Fruit fly (Drosophila melanogaster) whole organism, pupa: ENCODE data around the gene euc.

Source experiments
- CG10348 ChIP-seq: fragments of 200-800 bp; sonication (Bioruptor generic); IDR thresholded peaks from 2 replicates; pipeline ENCODE4 v1.3.6; 2022; ENCODE audit warnings: missing biosample characterization, missing genetic modification characterization
- CG12605 ChIP-seq: fragments of 200-800 bp; sonication (Bioruptor generic); IDR thresholded peaks from 2 replicates; pipeline ENCODE4 v1.3.6; 2022; ENCODE audit warnings: missing biosample characterization, missing genetic modification characterization
- CG13204 ChIP-seq: fragments of 200-800 bp; sonication (Bioruptor generic); optimal IDR thresholded peaks from 2 replicates; lab custom pipeline; 2018; ENCODE audit warnings: missing biosample characterization, mild to moderate bottlenecking, missing genetic modification characterization, moderate library complexity
- CG14655 ChIP-seq: fragments of 200-800 bp; sonication (Bioruptor generic); optimal IDR thresholded peaks from 3 replicates; lab custom pipeline; 2017; ENCODE audit warnings: mild to moderate bottlenecking, missing biosample characterization, missing genetic modification reagents, missing genetic modification characterization
- CG15710 ChIP-seq: fragments of 200-800 bp; sonication (Bioruptor generic); optimal IDR thresholded peaks from 2 replicates; lab custom pipeline; 2018; ENCODE audit warnings: missing biosample characterization, mild to moderate bottlenecking, missing genetic modification characterization, moderate library complexity
- CG17806 ChIP-seq: fragments of 200-800 bp; sonication (Bioruptor generic); optimal IDR thresholded peaks from 2 replicates; lab custom pipeline; 2018; ENCODE audit warnings: missing biosample characterization, mild to moderate bottlenecking, missing genetic modification characterization, moderate library complexity
- CG32121 ChIP-seq: fragments of 200-800 bp; sonication (Bioruptor generic); IDR thresholded peaks from 2 replicates; pipeline ENCODE4 v1.3.6; 2022; ENCODE audit warnings: missing biosample characterization, missing genetic modification characterization
- CG34367 ChIP-seq: fragments of 200-800 bp; sonication (Bioruptor generic); optimal IDR thresholded peaks from 2 replicates; lab custom pipeline; 2018; ENCODE audit warnings: missing biosample characterization, mild to moderate bottlenecking, missing genetic modification characterization
- CG4496 ChIP-seq: fragments of 200-800 bp; sonication (Bioruptor generic); IDR thresholded peaks from 3 replicates; pipeline ENCODE4 v1.3.6; 2022; ENCODE audit warnings: missing biosample characterization, missing genetic modification characterization
- CG8159 ChIP-seq: fragments of 200-800 bp; sonication (Bioruptor generic); optimal IDR thresholded peaks from 3 replicates; lab custom pipeline; 2018; ENCODE audit warnings: missing biosample characterization, mild to moderate bottlenecking, missing genetic modification characterization, moderate library complexity
- CG8301 ChIP-seq: fragments of 200-800 bp; sonication (Bioruptor generic); optimal IDR thresholded peaks from 2 replicates; lab custom pipeline; 2018; ENCODE audit warnings: missing biosample characterization, mild to moderate bottlenecking, missing genetic modification characterization
- CG9948 ChIP-seq: fragments of 200-800 bp; sonication (Bioruptor generic); optimal IDR thresholded peaks from 2 replicates; lab custom pipeline; 2018; ENCODE audit warnings: missing biosample characterization, mild to moderate bottlenecking, missing genetic modification characterization, moderate library complexity
- D1 ChIP-seq: fragments of 200-800 bp; sonication (Bioruptor generic); optimal IDR thresholded peaks from 2 replicates; lab custom pipeline; 2018; ENCODE audit warnings: missing biosample characterization, mild to moderate bottlenecking, missing genetic modification characterization, moderate library complexity
- EcR ChIP-seq: fragments of 200-800 bp; sonication (Bioruptor generic); optimal IDR thresholded peaks from 3 replicates; lab custom pipeline; 2019; ENCODE audit warnings: missing biosample characterization, missing genetic modification characterization, mild to moderate bottlenecking, moderate library complexity, missing genetic modification reagents
- Ets98B ChIP-seq: fragments of 200-800 bp; sonication (Bioruptor generic); IDR thresholded peaks from 2 replicates; pipeline ENCODE4 v1.3.6; 2022; ENCODE audit warnings: missing biosample characterization, missing genetic modification characterization
- Pif1A ChIP-seq: fragments of 200-800 bp; sonication (Bioruptor generic); optimal IDR thresholded peaks from 3 replicates; lab custom pipeline; 2016; ENCODE audit warnings: missing biosample characterization, missing genetic modification characterization
- Pif1B ChIP-seq: fragments of 200-800 bp; sonication (Bioruptor generic); optimal IDR thresholded peaks from 3 replicates; lab custom pipeline; 2016; ENCODE audit warnings: missing biosample characterization, missing genetic modification characterization
- Snoo ChIP-seq: fragments of 200-800 bp; sonication (Bioruptor generic); optimal IDR thresholded peaks from 3 replicates; lab custom pipeline; 2017; ENCODE audit warnings: missing biosample characterization, mild to moderate bottlenecking, missing genetic modification characterization, inconsistent platforms
- fd96Ca ChIP-seq: fragments of 200-800 bp; sonication (Bioruptor generic); IDR thresholded peaks from 3 replicates; pipeline ENCODE4 v1.3.6; 2022; ENCODE audit warnings: missing biosample characterization, missing genetic modification characterization
- gl ChIP-seq: fragments of 200-800 bp; sonication (Bioruptor generic); optimal IDR thresholded peaks from 2 replicates; lab custom pipeline; 2018; ENCODE audit warnings: missing biosample characterization, mild to moderate bottlenecking, missing genetic modification characterization
- rn ChIP-seq: fragments of 200-800 bp; sonication (Bioruptor generic); IDR thresholded peaks from 2 replicates; pipeline ENCODE4 v1.3.6; 2022; ENCODE audit warnings: missing biosample characterization, missing genetic modification characterization

euc gene

DNA sequence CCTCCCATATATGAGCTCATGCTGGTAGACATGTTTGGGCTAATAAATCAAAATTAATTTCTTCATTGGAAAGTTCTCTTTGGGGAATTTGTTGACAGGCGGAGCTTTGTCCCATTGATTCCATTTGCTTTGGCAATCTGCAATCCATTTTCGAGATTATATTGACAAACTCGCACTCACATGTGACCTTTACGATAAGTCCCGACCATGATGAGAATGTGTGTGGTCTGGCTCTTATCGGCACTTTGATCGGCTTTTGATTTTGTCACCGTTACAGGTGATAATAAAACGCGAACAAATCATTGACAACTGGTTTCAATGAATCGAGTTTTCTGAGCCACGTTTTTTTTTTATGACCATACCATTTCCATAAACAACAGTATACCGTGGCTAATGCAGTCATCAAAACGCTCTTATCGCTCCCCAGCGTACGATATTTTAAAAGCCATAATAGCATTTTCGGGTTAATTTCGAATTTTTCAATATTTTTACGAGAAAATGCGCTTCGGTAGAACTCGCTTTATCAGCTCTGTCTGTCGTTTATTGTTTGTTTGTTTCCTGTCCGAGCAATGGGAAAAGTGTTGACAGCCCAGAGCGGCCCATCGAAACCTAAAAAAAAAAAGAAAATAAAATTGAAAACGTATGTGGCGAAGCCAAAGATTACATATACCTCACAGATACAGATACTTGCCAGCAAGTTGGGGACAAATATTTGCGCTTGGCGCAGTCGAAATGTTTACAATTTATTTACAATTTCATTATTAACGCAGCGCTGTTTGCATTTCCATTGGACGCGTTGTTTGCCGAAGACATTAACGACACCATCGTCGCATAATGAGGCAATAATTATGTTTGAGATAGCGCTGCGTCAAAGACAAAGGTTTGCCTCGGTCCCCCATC lies 19.0 kb upstream of the euc start:
- peak; percentile 12 for TF ChIP-seq CG13204 (GFP tag; lab: Kevin White, UChicago)
- no peak for TF ChIP-seq fd96Ca (GFP tag; lab: Robert Waterston, UW)

DNA sequence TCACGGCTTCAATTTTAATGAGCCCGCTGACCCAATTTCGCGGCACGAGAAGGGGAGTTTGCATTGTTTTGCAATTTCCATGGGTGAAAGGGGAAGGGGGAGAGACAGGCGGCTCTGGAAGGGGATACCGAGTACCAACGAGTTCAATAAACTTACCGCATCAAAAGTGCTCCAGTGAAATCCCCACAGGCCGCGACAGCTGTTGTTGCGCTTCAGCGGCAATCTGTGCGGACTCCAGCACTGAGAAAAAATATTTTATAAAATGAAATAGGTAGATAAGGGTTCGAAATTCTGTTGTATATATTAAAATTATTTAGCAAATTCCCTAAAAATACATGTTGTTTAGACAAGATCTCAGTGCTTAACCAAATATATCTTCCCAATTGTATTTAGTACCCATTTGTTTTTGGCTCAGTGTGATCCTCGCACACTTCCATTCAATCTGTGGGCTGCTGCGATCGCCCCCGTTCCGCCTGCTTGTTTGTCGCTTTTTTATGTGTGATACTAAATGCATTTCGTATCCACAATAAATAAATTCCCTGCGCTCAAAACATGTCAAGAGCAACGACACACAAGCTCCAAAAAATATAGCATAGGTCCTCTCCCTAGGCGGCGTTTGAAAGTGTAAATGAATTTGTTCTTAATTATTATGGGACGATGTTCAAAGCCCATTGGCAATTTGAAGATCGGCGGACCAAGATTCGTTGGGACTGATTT lies 17.1 kb upstream of the euc start:
- TF ChIP-seq CG12605 (GFP tag; lab: Robert Waterston, UW) (peak; percentile 86), CG4496 (GFP tag; lab: Robert Waterston, UW) (peak; percentile 93), Ets98B (peak; percentile 89), Snoo (peak; percentile 87), D1 (tag; lab: Kevin White, UChicago) (peak; percentile 73), CG8301 (tag; lab: Kevin White, UChicago) (peak; percentile 88), fd96Ca (GFP tag; lab: Robert Waterston, UW) (peak; percentile 76), CG8159 (peak; percentile 93), rn (peak; percentile 73), CG9948 (tag; lab: Kevin White, UChicago) (peak; percentile 88), CG17806 (tag; lab: Kevin White, UChicago) (peak; percentile 91), CG10348 (GFP tag; lab: Robert Waterston, UW) (0 out of 2 replicates have a peak, but pooled peaks have one; percentile 21), gl (tag; lab: Kevin White, UChicago) (peak; percentile 69), Pif1B (peak; percentile 86), CG15710 (tag; lab: Kevin White, UChicago) (peak; percentile 91), CG14655 (GFP tag; lab: Kevin White, UChicago) (peak; percentile 88), CG34367 (tag; lab: Kevin White, UChicago) (peak; percentile 82), Pif1A (peak; percentile 94), CG32121 (peak; percentile 85), EcR (GFP tag; lab: Kevin White, UChicago) (peak; percentile 96), CG13204 (GFP tag; lab: Kevin White, UChicago) (peak; percentile 72)

DNA sequence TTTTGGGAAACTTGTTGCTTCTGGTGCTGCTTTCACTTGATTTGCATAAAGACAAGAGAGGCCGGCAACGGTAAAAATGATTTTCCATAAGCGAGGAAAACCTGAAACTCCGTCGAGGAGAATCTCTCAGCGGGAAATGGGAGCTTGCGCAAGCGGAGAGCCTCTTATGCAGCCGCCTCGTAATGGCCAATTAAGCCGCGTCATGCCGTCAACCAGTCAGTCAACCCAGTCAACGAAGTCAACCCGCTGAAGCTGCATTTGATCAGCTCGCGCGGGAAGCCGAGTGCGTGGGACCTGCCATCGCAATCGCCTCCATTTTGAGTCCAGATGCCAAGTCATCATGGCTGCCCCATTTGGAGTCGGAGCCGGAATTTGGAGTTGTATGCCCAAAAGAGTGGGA lies 14.6 kb upstream of the euc start:
- TF ChIP-seq CG4496 (GFP tag; lab: Robert Waterston, UW) (0 out of 3 replicates have a peak, but pooled peaks have one; percentile 47), CG9948 (tag; lab: Kevin White, UChicago) (no peak), fd96Ca (GFP tag; lab: Robert Waterston, UW) (no peak), EcR (GFP tag; lab: Kevin White, UChicago) (no peak), CG34367 (tag; lab: Kevin White, UChicago) (no peak)

- no peak for TF ChIP-seq gl (tag; lab: Kevin White, UChicago)
- TF ChIP-seq CG32121, result no peak
- TF ChIP-seq CG14655 (GFP tag; lab: Kevin White, UChicago), result no peak
- no peak for TF ChIP-seq EcR (GFP tag; lab: Kevin White, UChicago)
- TF ChIP-seq CG15710 (tag; lab: Kevin White, UChicago), result no peak
- TF ChIP-seq CG12605 (GFP tag; lab: Robert Waterston, UW), result no peak
- no peak for TF ChIP-seq D1 (tag; lab: Kevin White, UChicago)
- no peak for TF ChIP-seq Pif1B
- TF ChIP-seq CG8159, result no peak
- no peak for TF ChIP-seq rn
- no peak for TF ChIP-seq CG17806 (tag; lab: Kevin White, UChicago)
- no peak for TF ChIP-seq CG4496 (GFP tag; lab: Robert Waterston, UW)
Measured at dm6 chr3R:18991721-18992120, 13.1 kb upstream of the euc start.

dm6 chr3R:18990514-18990913 lies 11.9 kb upstream of the euc start:
- TF ChIP-seq rn (no peak), gl (tag; lab: Kevin White, UChicago) (peak; percentile 16), CG8159 (peak; percentile 86), D1 (tag; lab: Kevin White, UChicago) (no peak), CG14655 (GFP tag; lab: Kevin White, UChicago) (peak; percentile 79), CG32121 (no peak), Pif1B (peak; percentile 47), CG4496 (GFP tag; lab: Robert Waterston, UW) (no peak), Ets98B (no peak), CG12605 (GFP tag; lab: Robert Waterston, UW) (no peak), fd96Ca (GFP tag; lab: Robert Waterston, UW) (no peak), CG15710 (tag; lab: Kevin White, UChicago) (peak; percentile 78), EcR (GFP tag; lab: Kevin White, UChicago) (no peak), CG9948 (tag; lab: Kevin White, UChicago) (peak; percentile 84), CG13204 (GFP tag; lab: Kevin White, UChicago) (no peak), CG34367 (tag; lab: Kevin White, UChicago) (peak; percentile 65), CG17806 (tag; lab: Kevin White, UChicago) (peak; percentile 78), CG10348 (GFP tag; lab: Robert Waterston, UW) (no peak), Snoo (peak; percentile 53), Pif1A (peak; percentile 56), CG8301 (tag; lab: Kevin White, UChicago) (peak; percentile 61)
- TF ChIP-seq, all 21 proteins: peak for 11
